Worm (Caenorhabditis elegans): ENCODE measurements around the gene Y39A1A.16.

Y39A1A.16 gene

ce11 chrIII:10717479-10717878, 38.4 kb downstream of the Y39A1A.16 start (continued):
- TF ChIP-seq mes-2 (tag; optimal IDR thresholded peaks at IDR 0.05; ENCODE audit: poor library complexity, severe bottlenecking) (peak; percentile 37), zip-2 (tag; optimal IDR thresholded peaks at IDR 0.05) (no peak), ceh-62 (tag; optimal IDR thresholded peaks at IDR 0.05) (no peak), nhr-42 (GFP tag; IDR thresholded peaks at IDR 0.05) (no peak), skn-1 (tag; optimal IDR thresholded peaks at IDR 0.05) (no peak), unc-130 (GFP tag; optimal IDR thresholded peaks at IDR 0.05) (no peak), lir-3 (tag; optimal IDR thresholded peaks at IDR 0.05) (no peak), F10B5.3 (tag; optimal IDR thresholded peaks at IDR 0.05) (no peak), Y48G9A.11 (GFP tag; IDR thresholded peaks at IDR 0.05) (no peak), mdt-29 (GFP tag; IDR thresholded peaks at IDR 0.05) (0 out of 2 replicates have a peak, but pooled peaks have one; percentile 17), dpl-1 (GFP tag; optimal IDR thresholded peaks at IDR 0.05) (peak; percentile 8), aly-2 (tag; optimal IDR thresholded peaks at IDR 0.05) (no peak), attf-4 (tag; optimal IDR thresholded peaks at IDR 0.05) (no peak), ZK337.2 (GFP tag; IDR thresholded peaks at IDR 0.05) (no peak), nhr-6 (tag; optimal IDR thresholded peaks at IDR 0.05) (no peak), lin-15B (tag; optimal IDR thresholded peaks at IDR 0.05) (no peak), zag-1 (tag; optimal IDR thresholded peaks at IDR 0.05) (no peak)

ce11 chrIII:10718078-10718477, 39.0 kb downstream of the Y39A1A.16 start:
- TF ChIP-seq lsy-2 (tag; optimal IDR thresholded peaks at IDR 0.05) (peak in 1 of 2 experiments; percentile 41), daf-19 (GFP tag; conservative IDR thresholded peaks at IDR 0.05) (no peak), vab-7 (GFP tag; IDR thresholded peaks at IDR 0.05) (no peak), mdt-29 (GFP tag; IDR thresholded peaks at IDR 0.05) (0 out of 2 replicates have a peak, but pooled peaks have one; percentile 23), Y75B8A.6 (GFP tag; IDR thresholded peaks at IDR 0.05) (no peak), hlh-11 (tag; optimal IDR thresholded peaks at IDR 0.05) (peak; percentile 27), nhr-28 (tag; optimal IDR thresholded peaks at IDR 0.05) (peak; percentile 88)

DNA sequence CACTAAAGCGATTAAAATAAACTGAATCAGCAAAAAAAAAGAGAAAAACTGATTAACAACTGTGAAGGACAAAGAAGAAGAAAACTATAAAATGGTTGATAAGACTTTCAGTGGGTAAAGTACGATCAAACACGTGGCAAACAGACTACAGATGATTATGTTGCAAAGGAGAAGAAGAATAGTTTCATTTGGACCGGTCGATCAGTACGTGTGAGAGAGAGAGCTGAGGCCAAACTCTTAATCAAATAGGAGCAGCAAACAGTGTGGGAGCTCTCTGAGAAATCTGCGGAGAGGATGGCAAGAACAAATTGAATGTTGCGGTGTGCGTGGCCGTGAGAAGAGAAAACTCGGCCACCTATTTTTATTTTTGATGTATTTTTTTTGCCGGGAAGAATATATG, 40.0 kb downstream of the Y39A1A.16 start:
- TF ChIP-seq ctbp-1 (GFP tag; IDR thresholded peaks at IDR 0.05) (no peak), lim-7 (GFP tag; IDR thresholded peaks at IDR 0.05) (no peak), lir-3 (tag; optimal IDR thresholded peaks at IDR 0.05) (no peak), F37D6.2 (tag; optimal IDR thresholded peaks at IDR 0.05) (no peak), pqm-1 (tag; optimal IDR thresholded peaks at IDR 0.05) (peak; percentile 43), zfp-3 (GFP tag; conservative IDR thresholded peaks at IDR 0.05) (no peak), Y75B8A.6 (GFP tag; IDR thresholded peaks at IDR 0.05) (0 out of 2 replicates have a peak, but pooled peaks have one; percentile 57), nhr-102 (tag; optimal IDR thresholded peaks at IDR 0.05) (no peak), F10B5.3 (tag; optimal IDR thresholded peaks at IDR 0.05) (no peak), cey-2 (tag; optimal IDR thresholded peaks at IDR 0.05; ENCODE audit: borderline replicate concordance, insufficient read depth) (no peak), mdt-29 (GFP tag; IDR thresholded peaks at IDR 0.05) (0 out of 2 replicates have a peak, but pooled peaks have one; percentile 41), ceh-82 (tag; optimal IDR thresholded peaks at IDR 0.05) (no peak), fos-1 (tag; optimal IDR thresholded peaks at IDR 0.05) (no peak), zfp-2 (tag; optimal IDR thresholded peaks at IDR 0.05) (no peak), arid-1 (GFP tag; conservative IDR thresholded peaks at IDR 0.05) (0 out of 2 replicates have a peak, but pooled peaks have one; percentile 27), unc-62 (GFP tag; optimal IDR thresholded peaks at IDR 0.05 in 1 of 2) (no peak), unc-62 (tag; optimal IDR thresholded peaks at IDR 0.05) (no peak), madf-5 (GFP tag; IDR thresholded peaks at IDR 0.05) (no peak), ceh-32 (tag; optimal IDR thresholded peaks at IDR 0.05; ENCODE audit: poor library complexity) (no peak), F26F4.8 (GFP tag; conservative IDR thresholded peaks at IDR 0.05) (no peak), tra-1 (GFP tag; IDR thresholded peaks at IDR 0.05) (0 out of 2 replicates have a peak, but pooled peaks have one; percentile 33), dmd-6 (GFP tag; IDR thresholded peaks at IDR 0.05) (peak; percentile 62), nhr-48 (tag; optimal IDR thresholded peaks at IDR 0.05) (peak; percentile 12), rbr-2 (tag; optimal IDR thresholded peaks at IDR 0.05) (no peak), snpc-1.2 (GFP tag; IDR thresholded peaks at IDR 0.05) (no peak), duxl-1 (tag; optimal IDR thresholded peaks at IDR 0.05; ENCODE audit: poor library complexity) (peak; percentile 9), unc-130 (GFP tag; optimal IDR thresholded peaks at IDR 0.05) (no peak), gei-8 (GFP tag; optimal IDR thresholded peaks at IDR 0.05) (no peak), snpc-4 (tag; optimal IDR thresholded peaks at IDR 0.05) (no peak), nhr-42 (GFP tag; IDR thresholded peaks at IDR 0.05) (no peak), D1046.2 (GFP tag; IDR thresholded peaks at IDR 0.05) (no peak), egl-27 (tag; optimal IDR thresholded peaks at IDR 0.05) (no peak)
